Worm (Caenorhabditis elegans): ENCODE measurements around the gene C15H7.3.
A peak's percentile ranks its signal among the peaks of the same experiment; 100 is the strongest.

DNA sequence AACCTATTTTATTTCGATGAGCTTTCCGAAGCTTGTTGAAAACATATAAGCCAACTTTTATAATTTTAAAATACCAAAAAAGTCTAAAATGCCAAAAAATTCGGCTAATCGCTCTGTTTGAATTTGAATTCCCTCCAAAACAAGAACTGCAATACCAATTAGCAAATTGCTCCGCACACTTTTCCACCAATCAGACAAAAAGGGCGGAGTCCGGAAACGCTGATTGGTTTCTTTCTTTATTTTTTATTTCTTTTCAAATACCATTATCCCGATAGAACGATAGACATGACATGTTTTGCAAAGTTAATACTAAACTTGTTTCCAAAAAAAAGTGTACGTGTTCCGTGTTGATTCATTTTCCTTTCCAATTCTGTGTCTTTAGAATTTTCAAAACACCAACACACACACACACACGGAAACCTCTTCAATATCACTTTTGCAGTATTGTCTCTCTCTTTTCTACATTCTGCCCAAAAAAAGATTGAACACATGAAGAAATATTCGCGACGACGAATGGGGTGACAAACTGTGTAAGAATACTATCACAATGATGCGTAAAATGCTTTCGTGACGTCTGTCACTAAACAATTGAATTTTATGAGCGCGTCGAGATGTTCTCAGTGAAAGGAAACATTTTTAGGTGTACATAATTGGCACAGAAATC, 34.0 kb downstream of the C15H7.3 start:
- TF ChIP-seq F13H6.1 (tag; optimal IDR thresholded peaks at IDR 0.05): no peak
- no peak for TF ChIP-seq pag-3 (tag; optimal IDR thresholded peaks at IDR 0.05; ENCODE audit: borderline replicate concordance)
- TF ChIP-seq fkh-6 (tag; optimal IDR thresholded peaks at IDR 0.05): no peak
- no peak for TF ChIP-seq unc-86 (tag; optimal IDR thresholded peaks at IDR 0.05)
- TF ChIP-seq pha-2 (tag; optimal IDR thresholded peaks at IDR 0.05): no peak
- TF ChIP-seq rnt-1 (tag; optimal IDR thresholded peaks at IDR 0.05): no peak
- peak; percentile 52 for TF ChIP-seq nfya-1 (tag; optimal IDR thresholded peaks at IDR 0.05)
- TF ChIP-seq ama-1 (optimal IDR thresholded peaks at IDR 0.05): no peak
- TF ChIP-seq pax-1 (tag; optimal IDR thresholded peaks at IDR 0.05): no peak
- no peak for TF ChIP-seq tbx-2 (tag; optimal IDR thresholded peaks at IDR 0.05)
- no peak for TF ChIP-seq pqm-1 (tag; optimal IDR thresholded peaks at IDR 0.05)

All from whole organism, late embryonic.